Worm (Caenorhabditis elegans): ENCODE results near the gene F53B1.3.
A peak's percentile ranks its signal among the peaks of the same experiment; 100 is the strongest.

The F53B1.3 gene

DNA sequence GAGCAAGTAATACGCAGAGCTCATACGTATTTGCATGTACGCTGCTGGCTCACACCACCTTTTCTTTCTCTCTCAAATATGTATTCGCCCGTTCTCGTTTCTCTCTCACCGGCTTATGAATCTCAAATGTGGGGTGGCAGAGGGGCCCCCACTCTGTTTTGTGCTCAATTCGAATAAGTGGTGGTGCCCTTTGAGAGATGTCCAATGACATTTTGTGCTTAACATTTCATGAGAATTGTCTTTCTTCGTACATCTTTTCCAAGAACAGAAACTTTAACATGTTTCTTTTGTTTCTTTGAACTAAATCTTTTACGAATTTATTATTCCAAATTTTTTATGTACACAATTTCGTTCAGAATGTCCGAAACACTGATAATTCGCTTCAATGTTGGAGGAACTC, 21.4 kb upstream of the F53B1.3 start, which contains the start of gene F49H12.3 (continued):
- TF ChIP-seq C34B4.2 (tag; optimal IDR thresholded peaks at IDR 0.05) (no peak), pag-3 (tag; optimal IDR thresholded peaks at IDR 0.05; ENCODE audit: borderline replicate concordance, insufficient read depth) (no peak), tbx-2 (tag; optimal IDR thresholded peaks at IDR 0.05) (no peak), mef-2 (tag; optimal IDR thresholded peaks at IDR 0.05) (no peak), nhr-12 (tag; optimal IDR thresholded peaks at IDR 0.05) (no peak), swsn-7 (tag; optimal IDR thresholded peaks at IDR 0.05) (no peak), nhr-47 (tag; optimal IDR thresholded peaks at IDR 0.05) (peak; percentile 28)

DNA sequence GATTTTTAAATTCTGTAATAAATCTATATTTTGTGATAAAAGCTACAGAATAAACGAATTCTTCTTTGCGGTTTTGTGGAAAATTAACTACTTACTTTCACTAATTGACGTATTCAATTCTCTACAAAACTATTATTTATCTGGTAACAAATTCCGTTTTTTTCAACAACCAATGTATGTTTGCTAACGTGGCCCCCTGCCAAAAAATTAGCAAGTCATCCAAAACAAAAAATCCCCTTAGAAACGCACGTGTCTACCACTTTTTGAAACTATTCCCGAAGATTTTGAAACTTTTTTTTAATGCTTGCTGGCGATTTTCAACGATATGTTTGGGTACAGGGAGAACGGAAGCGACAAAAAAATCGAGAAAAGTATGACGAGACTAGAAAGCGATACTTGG, 20.4 kb upstream of the F53B1.3 start, which contains the start of gene F49H12.2:
F49H12.2 (plus strand) TSS at position 301 of the 400 bp plus-strand sequence.
- no peak for TF ChIP-seq unc-30 (tag; optimal IDR thresholded peaks at IDR 0.05)
- TF ChIP-seq unc-98 (GFP tag; IDR thresholded peaks at IDR 0.05) = no peak
- no peak for TF ChIP-seq Y116A8C.19 (tag; optimal IDR thresholded peaks at IDR 0.05; ENCODE audit: borderline replicate concordance)
- no peak for TF ChIP-seq dpl-1 (GFP tag; optimal IDR thresholded peaks at IDR 0.05)
- TF ChIP-seq tlp-1 (tag; optimal IDR thresholded peaks at IDR 0.05) = no peak
- TF ChIP-seq unc-130 (tag; optimal IDR thresholded peaks at IDR 0.05) = no peak
- TF ChIP-seq ama-1 (optimal IDR thresholded peaks at IDR 0.05) = no peak
- no peak for TF ChIP-seq ets-5 (GFP tag; IDR thresholded peaks at IDR 0.05)
- TF ChIP-seq nhr-20 (tag; optimal IDR thresholded peaks at IDR 0.05) = no peak
- no peak for TF ChIP-seq hlh-4 (tag; optimal IDR thresholded peaks at IDR 0.05)
- no peak for TF ChIP-seq ztf-11 (tag; optimal IDR thresholded peaks at IDR 0.05)
- no peak for TF ChIP-seq elt-3 (tag; optimal IDR thresholded peaks at IDR 0.05)
- no peak for TF ChIP-seq pag-3 (tag; optimal IDR thresholded peaks at IDR 0.05; ENCODE audit: borderline replicate concordance, insufficient read depth)

DNA sequence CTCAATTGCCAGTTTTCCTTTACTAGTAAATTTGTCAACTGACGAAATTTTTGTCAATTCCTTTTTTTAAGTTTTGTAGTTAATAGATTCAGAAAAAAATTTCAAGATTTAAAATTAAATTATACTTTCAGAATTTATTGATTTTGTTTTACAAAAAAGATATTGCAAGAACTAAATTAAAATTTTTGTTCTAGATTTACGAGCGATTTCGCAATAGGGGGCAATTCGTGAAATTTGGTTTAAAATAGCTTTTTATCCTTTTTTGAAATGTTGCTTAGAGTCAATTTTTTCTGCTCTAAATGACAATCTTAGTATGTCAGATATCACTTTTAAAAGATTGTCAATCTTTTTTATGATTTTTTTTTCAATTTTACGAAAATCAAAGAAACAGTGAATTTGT, 19.9 kb upstream of the F53B1.3 start:
- no peak for TF ChIP-seq fkh-4 (tag; optimal IDR thresholded peaks at IDR 0.05; ENCODE audit: borderline replicate concordance)
- TF ChIP-seq Y116A8C.19 (tag; optimal IDR thresholded peaks at IDR 0.05; ENCODE audit: borderline replicate concordance) = no peak
- TF ChIP-seq C04F5.9 (tag; optimal IDR thresholded peaks at IDR 0.05) = no peak
- TF ChIP-seq skn-1 (tag; optimal IDR thresholded peaks at IDR 0.05) = peak; percentile 62
- TF ChIP-seq fkh-10 (GFP tag; optimal IDR thresholded peaks at IDR 0.05) = no peak
- no peak for TF ChIP-seq tbx-2 (tag; optimal IDR thresholded peaks at IDR 0.05)

DNA sequence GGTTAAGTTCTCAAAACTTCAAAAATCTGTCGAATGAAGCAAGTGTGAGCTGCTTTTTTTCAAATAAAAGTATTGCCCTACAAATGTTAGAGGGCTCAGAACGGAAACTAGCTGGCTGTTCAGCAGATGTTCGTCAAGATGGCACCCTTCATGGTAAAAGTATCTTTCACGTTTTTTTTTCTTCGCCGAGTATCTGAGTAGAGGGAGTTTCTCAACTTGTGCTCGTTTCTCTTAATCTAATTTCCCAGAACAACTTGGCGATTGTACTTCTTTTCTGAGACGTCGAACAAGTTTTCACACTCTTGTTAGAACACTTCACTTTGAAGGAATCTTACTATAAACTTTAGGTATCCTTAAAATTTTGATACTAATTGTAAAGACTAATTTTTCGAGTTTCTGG, 17.7 kb upstream of the F53B1.3 start:
- TF ChIP-seq lsy-2 (tag; optimal IDR thresholded peaks at IDR 0.05) (no peak), nhr-12 (tag; optimal IDR thresholded peaks at IDR 0.05) (no peak), ceh-63 (GFP tag; optimal IDR thresholded peaks at IDR 0.05) (no peak)

DNA sequence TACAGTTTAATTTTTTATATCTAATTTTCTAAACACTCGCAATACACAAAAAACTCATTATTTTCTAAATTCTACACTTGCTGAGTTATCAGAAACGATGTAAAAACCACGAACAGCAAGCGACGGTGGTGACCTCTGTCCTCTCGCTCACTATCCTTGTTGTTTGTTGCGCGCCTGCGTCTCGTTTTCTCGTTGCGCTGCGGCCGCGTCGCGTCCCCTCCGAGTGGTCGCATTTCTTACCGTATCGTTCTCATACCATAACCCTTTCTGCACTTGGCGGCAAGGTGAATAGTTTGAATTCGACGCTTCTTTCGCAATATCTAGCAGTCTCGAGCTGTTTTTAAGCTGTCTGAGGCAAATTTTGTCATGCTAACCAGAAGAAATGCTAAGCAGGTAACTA, 16.0 kb upstream of the F53B1.3 start, which contains the start of gene lsy-2:
lsy-2 (plus strand) TSS at position 271 of the 400 bp plus-strand sequence.
- TF ChIP-seq tlp-1 (tag; optimal IDR thresholded peaks at IDR 0.05) (no peak), unc-130 (tag; optimal IDR thresholded peaks at IDR 0.05) (peak; percentile 18), elt-3 (tag; optimal IDR thresholded peaks at IDR 0.05) (peak in 1 of 6 experiments; percentile 56), lin-14 (GFP tag; optimal IDR thresholded peaks at IDR 0.05) (peak; percentile 64), ztf-11 (tag; optimal IDR thresholded peaks at IDR 0.05) (no peak), hpl-2 (GFP tag; optimal IDR thresholded peaks at IDR 0.05) (no peak), unc-86 (tag; optimal IDR thresholded peaks at IDR 0.05) (no peak), efl-3 (GFP tag; optimal IDR thresholded peaks at IDR 0.05) (no peak), tbx-2 (tag; optimal IDR thresholded peaks at IDR 0.05) (peak; percentile 25), fkh-8 (tag; optimal IDR thresholded peaks at IDR 0.05) (no peak), nhr-71 (tag; optimal IDR thresholded peaks at IDR 0.05) (peak; percentile 62), sup-37 (GFP tag; optimal IDR thresholded peaks at IDR 0.05) (no peak), snpc-4 (tag; optimal IDR thresholded peaks at IDR 0.05) (no peak), zip-4 (GFP tag; optimal IDR thresholded peaks at IDR 0.05) (peak; percentile 30), elt-2 (tag; optimal IDR thresholded peaks at IDR 0.05) (no peak), ceh-82 (tag; optimal IDR thresholded peaks at IDR 0.05) (peak in 1 of 3 experiments; percentile 43), lsy-2 (tag; optimal IDR thresholded peaks at IDR 0.05) (no peak), nhr-77 (tag; optimal IDR thresholded peaks at IDR 0.05) (peak; percentile 50), snu-23 (GFP tag; optimal IDR thresholded peaks at IDR 0.05) (peak; percentile 52), nhr-85 (tag) (peak; percentile 43), lin-15B (tag; optimal IDR thresholded peaks at IDR 0.05) (no peak), pqm-1 (tag; optimal IDR thresholded peaks at IDR 0.05) (no peak), hlh-4 (tag; optimal IDR thresholded peaks at IDR 0.05) (no peak), nhr-47 (tag; optimal IDR thresholded peaks at IDR 0.05) (peak; percentile 45), isw-1 (GFP tag; IDR thresholded peaks at IDR 0.05) (no peak; the same call in 1 of the 2 replicates), skn-1 (tag; optimal IDR thresholded peaks at IDR 0.05) (peak; percentile 91), nhr-11 (tag; optimal IDR thresholded peaks at IDR 0.05) (no peak), mef-2 (tag; optimal IDR thresholded peaks at IDR 0.05) (no peak), ztf-4 (tag; optimal IDR thresholded peaks at IDR 0.05) (no peak), C04F5.9 (tag; optimal IDR thresholded peaks at IDR 0.05) (no peak)

All from whole organism, L1 larva.